Worm (Caenorhabditis elegans): Measurements from ENCODE around the gene F54D8.10.

- no peak for TF ChIP-seq ceh-13 (GFP tag; optimal IDR thresholded peaks at IDR 0.05)
- TF ChIP-seq flt-1 (GFP tag; IDR thresholded peaks at IDR 0.05): no peak
- no peak for TF ChIP-seq ets-7 (tag; optimal IDR thresholded peaks at IDR 0.05)
- no peak for TF ChIP-seq ama-1 (optimal IDR thresholded peaks at IDR 0.05)
- TF ChIP-seq tra-4 (tag; optimal IDR thresholded peaks at IDR 0.05): no peak
- TF ChIP-seq pes-1 (GFP tag; IDR thresholded peaks at IDR 0.05): no peak
- no peak for TF ChIP-seq hmbx-1 (tag; optimal IDR thresholded peaks at IDR 0.05)
Observed at ce11 chrIII:5129261-5129660, 34.7 kb downstream of the F54D8.10 start.

All from whole organism, early embryonic.